Fruit fly (Drosophila melanogaster): ENCODE results near the gene CG42237.

CG42237 gene

dm6 chrX:13113863-13114407 is 996 bp upstream of the CG42237 start:
- no peak for TF ChIP-seq lola (GFP tag; optimal IDR thresholded peaks at IDR 0.05)
- TF ChIP-seq Hr78 (GFP tag; optimal IDR thresholded peaks at IDR 0.05) = no peak
- TF ChIP-seq Sp1 (GFP tag; optimal IDR thresholded peaks at IDR 0.05) = no peak
- TF ChIP-seq sv (GFP tag; optimal IDR thresholded peaks at IDR 0.05) = no peak
- TF ChIP-seq sage (GFP tag; optimal IDR thresholded peaks at IDR 0.05) = no peak
- TF ChIP-seq Rel (GFP tag; optimal IDR thresholded peaks at IDR 0.05) = no peak
- no peak for TF ChIP-seq Rel (tag; optimal IDR thresholded peaks at IDR 0.05)
- no peak for TF ChIP-seq foxo (GFP tag; optimal IDR thresholded peaks at IDR 0.05)
- TF ChIP-seq HLH106 (tag; optimal IDR thresholded peaks at IDR 0.05) = no peak
- no peak for TF ChIP-seq h (GFP tag; optimal IDR thresholded peaks at IDR 0.05)
- no peak for TF ChIP-seq usp (GFP tag; optimal IDR thresholded peaks at IDR 0.05)
- TF ChIP-seq GATAd (GFP tag; optimal IDR thresholded peaks at IDR 0.05) = no peak
- TF ChIP-seq Vsx2 (GFP tag; optimal IDR thresholded peaks at IDR 0.05; ENCODE audit: partially characterized antibody) = no peak
- no peak for TF ChIP-seq brk (GFP tag; optimal IDR thresholded peaks at IDR 0.05)
- no peak for TF ChIP-seq dl (GFP tag; optimal IDR thresholded peaks at IDR 0.05; ENCODE audit: insufficient read depth in 1 of 2, partially characterized antibody in 2 of 2)

- TF ChIP-seq sv (GFP tag; optimal IDR thresholded peaks at IDR 0.05) (no peak), br (GFP tag; optimal IDR thresholded peaks at IDR 0.05) (no peak), woc (GFP tag; optimal IDR thresholded peaks at IDR 0.05) (peak; percentile 22), rgr (GFP tag; optimal IDR thresholded peaks at IDR 0.05) (no peak), Vsx2 (GFP tag; optimal IDR thresholded peaks at IDR 0.05; ENCODE audit: partially characterized antibody) (no peak), Myc (optimal IDR thresholded peaks at IDR 0.05) (no peak)
These were observed 1.7 kb downstream of the CG42237 start for dm6 chrX:13116438-13117243.

dm6 chrX:13125559-13125958 is 10.6 kb downstream of the CG42237 start:
- TF ChIP-seq dsf (GFP tag; optimal IDR thresholded peaks at IDR 0.05; ENCODE audit: borderline replicate concordance) = no peak

DNA sequence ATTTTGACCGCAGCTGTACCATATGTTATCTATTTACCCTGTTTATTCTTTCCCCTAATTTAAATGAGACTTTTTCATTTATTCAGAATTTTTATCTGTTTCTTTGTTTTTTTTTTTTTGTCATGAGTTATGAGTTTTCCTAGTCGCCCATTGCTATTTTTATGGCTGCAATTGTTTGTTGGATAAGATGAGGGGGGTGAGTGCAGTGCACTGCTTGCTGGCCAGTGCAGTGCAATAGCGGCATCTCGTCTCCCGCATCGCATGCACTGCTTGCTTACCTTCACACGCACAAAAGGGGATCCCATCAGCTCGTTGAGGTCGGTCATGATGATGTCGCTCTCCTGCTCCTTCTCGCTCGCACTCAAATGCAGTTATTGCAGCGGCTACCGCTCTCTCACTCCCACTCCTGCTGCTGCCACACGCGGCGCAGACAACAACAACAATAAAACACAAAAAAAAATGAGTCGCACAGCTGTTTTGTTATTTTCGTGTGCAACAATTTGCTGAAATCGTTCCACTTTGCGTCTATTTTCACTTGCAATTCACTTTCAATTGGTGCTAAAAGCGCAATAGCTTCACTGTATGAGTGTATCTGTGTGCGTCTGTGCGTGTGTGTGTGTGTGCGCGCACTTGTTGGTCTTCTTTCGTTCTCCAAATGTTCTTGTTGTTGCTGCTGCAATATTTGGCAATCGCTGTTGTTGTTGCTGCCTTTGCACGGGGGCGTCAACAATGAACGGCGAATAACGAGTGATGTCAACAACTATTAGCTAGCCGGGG is 13.2 kb downstream of the CG42237 start:
- TF ChIP-seq OdsH (GFP tag; optimal IDR thresholded peaks at IDR 0.05) = no peak
- TF ChIP-seq CrebA (GFP tag; optimal IDR thresholded peaks at IDR 0.05; ENCODE audit: borderline replicate concordance) = no peak
- TF ChIP-seq Vsx2 (GFP tag; optimal IDR thresholded peaks at IDR 0.05; ENCODE audit: partially characterized antibody) = no peak
- peak; percentile 18 for TF ChIP-seq fru (GFP tag; optimal IDR thresholded peaks at IDR 0.05)
- peak; percentile 15 for TF ChIP-seq tai (GFP tag; optimal IDR thresholded peaks at IDR 0.05)
- TF ChIP-seq N (GFP tag; optimal IDR thresholded peaks at IDR 0.05) = peak; percentile 57
- no peak for TF ChIP-seq HLH106 (tag; optimal IDR thresholded peaks at IDR 0.05)
- no peak for TF ChIP-seq dl (GFP tag; optimal IDR thresholded peaks at IDR 0.05; ENCODE audit: insufficient read depth in 1 of 2, partially characterized antibody in 2 of 2)
- peak; percentile 78 for TF ChIP-seq Dfd (GFP tag; optimal IDR thresholded peaks at IDR 0.05)
- TF ChIP-seq Hr78 (GFP tag; optimal IDR thresholded peaks at IDR 0.05) = no peak
- no peak for TF ChIP-seq usp (GFP tag; optimal IDR thresholded peaks at IDR 0.05)
- no peak for TF ChIP-seq lola (GFP tag; optimal IDR thresholded peaks at IDR 0.05)
- TF ChIP-seq dsf (GFP tag; optimal IDR thresholded peaks at IDR 0.05; ENCODE audit: borderline replicate concordance) = no peak
- no peak for TF ChIP-seq pan (optimal IDR thresholded peaks at IDR 0.05)
- peak; percentile 6 for TF ChIP-seq sv (GFP tag; optimal IDR thresholded peaks at IDR 0.05)
- no peak for TF ChIP-seq Rel (GFP tag; optimal IDR thresholded peaks at IDR 0.05)
- peak; percentile 99 for TF ChIP-seq Rel (tag; optimal IDR thresholded peaks at IDR 0.05)
- no peak for TF ChIP-seq Sp1 (GFP tag; optimal IDR thresholded peaks at IDR 0.05)
- TF ChIP-seq CG9705 (GFP tag; optimal IDR thresholded peaks at IDR 0.05) = no peak
- TF ChIP-seq Hnf4 (GFP tag; optimal IDR thresholded peaks at IDR 0.05) = peak; percentile 45
- TF ChIP-seq Myc (optimal IDR thresholded peaks at IDR 0.05) = no peak
- peak; percentile 32 for TF ChIP-seq br (GFP tag; optimal IDR thresholded peaks at IDR 0.05)
- TF ChIP-seq CG32264 (GFP tag; optimal IDR thresholded peaks at IDR 0.05) = no peak
- TF ChIP-seq woc (GFP tag; optimal IDR thresholded peaks at IDR 0.05) = peak; percentile 40
- TF ChIP-seq jim (GFP tag; optimal IDR thresholded peaks at IDR 0.05) = no peak
- TF ChIP-seq sage (GFP tag; optimal IDR thresholded peaks at IDR 0.05) = no peak
- TF ChIP-seq rgr (GFP tag; optimal IDR thresholded peaks at IDR 0.05) = peak; percentile 33
- TF ChIP-seq foxo (GFP tag; optimal IDR thresholded peaks at IDR 0.05) = peak in 1 of 2 experiments; percentile 51
- no peak for TF ChIP-seq Hr83 (GFP tag; optimal IDR thresholded peaks at IDR 0.05; ENCODE audit: poor library complexity, severe bottlenecking)
- TF ChIP-seq Dif (GFP tag; optimal IDR thresholded peaks at IDR 0.05; ENCODE audit: partially characterized antibody) = no peak
- peak; percentile 36 for TF ChIP-seq h (GFP tag; optimal IDR thresholded peaks at IDR 0.05)
- TF ChIP-seq psq (GFP tag; optimal IDR thresholded peaks at IDR 0.05) = peak; percentile 11
- peak; percentile 20 for TF ChIP-seq ey (GFP tag; optimal IDR thresholded peaks at IDR 0.05)
- no peak for TF ChIP-seq Mio (GFP tag; optimal IDR thresholded peaks at IDR 0.05)
- TF ChIP-seq GATAd (GFP tag; optimal IDR thresholded peaks at IDR 0.05) = no peak
- TF ChIP-seq dmrt93B (GFP tag; optimal IDR thresholded peaks at IDR 0.05) = no peak
- TF ChIP-seq Jra (GFP tag; optimal IDR thresholded peaks at IDR 0.05) = no peak

All from whole organism, wandering third instar larva.